Fruit fly (Drosophila melanogaster) whole organism, prepupa: ENCODE data around the gene Ctl1.

ENCODE experiments used
- Blimp-1 ChIP-seq: fragments of 200-800 bp; sonication (Bioruptor generic); optimal IDR thresholded peaks from 3 replicates; lab custom pipeline; 2017; ENCODE audit warnings: missing biosample characterization, missing genetic modification characterization, mild to moderate bottlenecking, moderate library complexity, missing genetic modification reagents
- CG10631 ChIP-seq: fragments of 200-800 bp; sonication (Bioruptor generic); optimal IDR thresholded peaks from 2 replicates; lab custom pipeline; 2016; ENCODE audit warnings: missing biosample characterization, missing genetic modification characterization
- CG10669 ChIP-seq: fragments of 200-800 bp; sonication (Bioruptor generic); optimal IDR thresholded peaks from 3 replicates; lab custom pipeline; 2018; ENCODE audit warnings: missing biosample characterization, mild to moderate bottlenecking, missing genetic modification characterization, moderate library complexity
- CG11762 ChIP-seq: fragments of 200-800 bp; sonication (Bioruptor generic); optimal IDR thresholded peaks from 3 replicates; lab custom pipeline; 2016; ENCODE audit warnings: missing biosample characterization, missing genetic modification characterization; ENCODE audit not compliant: insufficient read depth
- CG1621 ChIP-seq: fragments of 200-800 bp; sonication (Bioruptor generic); optimal IDR thresholded peaks from 3 replicates; lab custom pipeline; 2018; ENCODE audit warnings: missing biosample characterization, mild to moderate bottlenecking, missing genetic modification characterization
- CG16779 ChIP-seq: fragments of 200-800 bp; sonication (Bioruptor generic); optimal IDR thresholded peaks from 3 replicates; lab custom pipeline; 2017; ENCODE audit warnings: missing biosample characterization, mild to moderate bottlenecking, missing genetic modification characterization
- CG31627 ChIP-seq: fragments of 200-800 bp; sonication (Bioruptor generic); optimal IDR thresholded peaks from 3 replicates; lab custom pipeline; 2016; ENCODE audit warnings: missing biosample characterization, missing genetic modification characterization
- CG4318 ChIP-seq: fragments of 200-800 bp; sonication (Bioruptor generic); optimal IDR thresholded peaks from 3 replicates; lab custom pipeline; 2017; ENCODE audit warnings: missing biosample characterization, mild to moderate bottlenecking, missing genetic modification characterization
- CG6163 ChIP-seq: fragments of 200-800 bp; sonication (Bioruptor generic); IDR thresholded peaks from 3 replicates; pipeline ENCODE4 v1.3.6; 2022; ENCODE audit warnings: missing biosample characterization, missing genetic modification characterization
- CG6276 ChIP-seq: fragments of 200-800 bp; sonication (Bioruptor generic); optimal IDR thresholded peaks from 2 replicates; lab custom pipeline; 2017; ENCODE audit warnings: missing biosample characterization, mild to moderate bottlenecking, missing genetic modification characterization
- CG6792 ChIP-seq: fragments of 200-800 bp; sonication (Bioruptor generic); optimal IDR thresholded peaks from 3 replicates; lab custom pipeline; 2016; ENCODE audit warnings: missing biosample characterization, missing genetic modification characterization
- CG6808 ChIP-seq: fragments of 200-800 bp; sonication (Bioruptor generic); optimal IDR thresholded peaks from 3 replicates; lab custom pipeline; 2017; ENCODE audit warnings: missing biosample characterization, missing genetic modification characterization, mild to moderate bottlenecking, moderate library complexity, missing genetic modification reagents
- CG6854 ChIP-seq: fragments of 200-800 bp; sonication (Bioruptor generic); optimal IDR thresholded peaks from 2 replicates; lab custom pipeline; 2017; ENCODE audit warnings: missing biosample characterization, mild to moderate bottlenecking, missing genetic modification characterization
- CG8119 ChIP-seq: fragments of 200-800 bp; sonication (Bioruptor generic); IDR thresholded peaks from 3 replicates; pipeline ENCODE4 v1.3.6; 2022; ENCODE audit warnings: missing biosample characterization, missing genetic modification characterization
- CG8632 ChIP-seq: fragments of 200-800 bp; sonication (Bioruptor generic); optimal IDR thresholded peaks from 3 replicates; lab custom pipeline; 2016; ENCODE audit warnings: missing biosample characterization, missing genetic modification characterization
- CG9139 ChIP-seq: fragments of 200-800 bp; sonication (Bioruptor generic); optimal IDR thresholded peaks from 3 replicates; lab custom pipeline; 2017; ENCODE audit warnings: missing biosample characterization, mild to moderate bottlenecking, missing genetic modification characterization
- Eip78C ChIP-seq: fragments of 200-800 bp; sonication (Bioruptor generic); peaks from one replicate; lab custom pipeline; 2016; ENCODE audit warnings: missing biosample characterization, missing genetic modification characterization
- Gug ChIP-seq: fragments of 200-800 bp; sonication (Bioruptor generic); IDR thresholded peaks from 2 replicates; pipeline ENCODE4 v1.3.6; 2022; ENCODE audit warnings: missing biosample characterization, missing genetic modification characterization
- Hr38 ChIP-seq: sonication (Bioruptor generic); optimal IDR thresholded peaks from 2 replicates; lab custom pipeline; 2016; ENCODE audit warnings: missing biosample characterization, missing genetic modification characterization
- Hr39 ChIP-seq: fragments of 200-800 bp; sonication (Bioruptor generic); optimal IDR thresholded peaks from 2 replicates; lab custom pipeline; 2016; ENCODE audit warnings: missing biosample characterization, missing genetic modification characterization
- Hr4 ChIP-seq: fragments of 200-800 bp; sonication (Bioruptor generic); optimal IDR thresholded peaks from 3 replicates; lab custom pipeline; 2016; ENCODE audit warnings: missing biosample characterization, missing genetic modification characterization
- Sox102F ChIP-seq: fragments of 200-800 bp; sonication (Bioruptor generic); optimal IDR thresholded peaks from 2 replicates; lab custom pipeline; 2016; ENCODE audit warnings: missing biosample characterization, mild to moderate bottlenecking, missing genetic modification characterization
- Sox15 ChIP-seq: fragments of 200-800 bp; sonication (Bioruptor generic); optimal IDR thresholded peaks from 3 replicates; lab custom pipeline; 2016; ENCODE audit warnings: missing biosample characterization, missing genetic modification characterization
- achi ChIP-seq: fragments of 200-800 bp; sonication (Bioruptor generic); optimal IDR thresholded peaks from 3 replicates; lab custom pipeline; 2016; ENCODE audit warnings: missing biosample characterization, missing genetic modification characterization
- acj6 ChIP-seq: fragments of 200-800 bp; sonication (Bioruptor generic); optimal IDR thresholded peaks from 3 replicates; lab custom pipeline; 2016; ENCODE audit warnings: missing biosample characterization, missing genetic modification characterization
- eg ChIP-seq: fragments of 200-800 bp; sonication (Bioruptor generic); IDR thresholded peaks from 3 replicates; pipeline ENCODE4 v1.3.6; 2022; ENCODE audit warnings: missing biosample characterization, missing genetic modification characterization
- esn ChIP-seq: fragments of 200-800 bp; sonication (Bioruptor generic); optimal IDR thresholded peaks from 2 replicates; lab custom pipeline; 2016; ENCODE audit warnings: missing biosample characterization, mild to moderate bottlenecking, missing genetic modification characterization, moderate library complexity
- fd85E ChIP-seq: fragments of 200-800 bp; sonication (Bioruptor generic); optimal IDR thresholded peaks from 3 replicates; lab custom pipeline; 2016; ENCODE audit warnings: missing biosample characterization, missing genetic modification characterization
- fkh ChIP-seq: fragments of 200-800 bp; sonication (Bioruptor generic); optimal IDR thresholded peaks from 3 replicates; lab custom pipeline; 2017; ENCODE audit warnings: missing biosample characterization, mild to moderate bottlenecking, missing genetic modification characterization, moderate library complexity
- lz ChIP-seq: fragments of 200-800 bp; sonication (Bioruptor generic); optimal IDR thresholded peaks from 3 replicates; lab custom pipeline; 2016; ENCODE audit warnings: missing biosample characterization, missing genetic modification characterization
- net ChIP-seq: fragments of 200-800 bp; sonication (Bioruptor generic); optimal IDR thresholded peaks from 3 replicates; lab custom pipeline; 2016; ENCODE audit warnings: missing biosample characterization, missing genetic modification characterization
- pdm3 ChIP-seq: fragments of 200-800 bp; sonication (Bioruptor generic); optimal IDR thresholded peaks from 3 replicates; lab custom pipeline; 2016; ENCODE audit warnings: missing biosample characterization, missing genetic modification characterization
- salr ChIP-seq, 2 experiments: fragments of 200-800 bp; sonication (Bioruptor generic); optimal IDR thresholded peaks; 3 replicates each; lab custom pipeline; 2016 to 2018; ENCODE audit warnings: missing biosample characterization in 2 of 2, missing genetic modification characterization in 2 of 2, mild to moderate bottlenecking in 1 of 2
- ss ChIP-seq, 2 experiments: fragments of 200-800 bp; sonication (Bioruptor generic); optimal IDR thresholded peaks; 2 replicates in 1 of 2; 3 replicates in 1 of 2; lab custom pipeline; 2017 to 2018; ENCODE audit warnings: mild to moderate bottlenecking in 2 of 2, missing biosample characterization in 2 of 2, missing genetic modification characterization in 2 of 2, moderate library complexity in 1 of 2
- svp ChIP-seq: fragments of 200-800 bp; sonication (Bioruptor generic); peaks from one replicate; lab custom pipeline; 2016; ENCODE audit warnings: missing biosample characterization, missing genetic modification characterization

Gene Ctl1

DNA sequence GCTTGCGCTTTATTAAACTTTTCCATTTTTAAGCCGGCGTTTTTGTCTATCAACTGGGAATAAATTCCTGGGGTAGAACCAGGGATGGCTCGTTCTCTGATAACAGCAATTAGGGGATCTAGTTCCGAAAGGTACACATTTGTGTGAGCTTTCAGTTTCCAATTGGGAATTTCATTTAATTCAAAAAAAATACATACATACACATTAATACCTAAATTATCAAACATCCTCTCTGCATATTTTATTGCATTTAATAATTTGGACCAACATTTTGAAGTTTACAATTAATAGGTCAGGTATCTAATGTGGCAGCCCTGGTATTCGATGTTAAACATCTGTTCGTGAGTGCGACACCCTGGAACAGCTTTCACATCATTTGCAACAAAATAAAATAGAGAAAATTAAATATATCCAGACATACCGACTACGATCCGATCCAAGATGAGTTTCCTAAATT lies 18.6 kb upstream of the Ctl1 start, which contains the start of the genes CG15011 and CG1309 (continued):
- TF ChIP-seq CG31627 (GFP tag; lab: Kevin White, UChicago) (peak; percentile 89), CG6854 (GFP tag; lab: Kevin White, UChicago) (peak; percentile 1), net (peak; percentile 60), Blimp-1 (GFP tag; lab: Kevin White, UChicago) (peak; percentile 32), CG6792 (GFP tag; lab: Kevin White, UChicago) (peak; percentile 72), fd85E (GFP tag; lab: Kevin White, UChicago) (no peak), CG16779 (tag; lab: Kevin White, UChicago) (no peak), Sox102F (no peak), Sox15 (GFP tag; lab: Kevin White, UChicago) (peak; percentile 70), CG8119 (GFP tag; lab: Robert Waterston, UW) (peak; percentile 33; the same call in 1 of the 3 replicates), CG11762 (peak; percentile 55), Hr38 (GFP tag; lab: Kevin White, UChicago) (peak; percentile 24), Gug (peak; percentile 58; the same call in 1 of the 2 replicates), CG6163 (GFP tag; lab: Robert Waterston, UW) (peak; percentile 34; the same call in 1 of the 3 replicates), CG10631 (GFP tag; lab: Kevin White, UChicago) (peak; percentile 87)
- TF ChIP-seq, all 60 proteins: peak for 49

dm6 chr3L:4261177-4261576 lies 16.6 kb upstream of the Ctl1 start:
- TF ChIP-seq CG1621 (tag; lab: Kevin White, UChicago) = no peak
- TF ChIP-seq CG9139 = no peak

dm6 chr3L:4262384-4262783 lies 15.4 kb upstream of the Ctl1 start, which contains the start of the genes CG11586 and VhaM9.7-a:
Gene CG11586 (minus strand): TSS chr3L:4262470.
Gene VhaM9.7-a (plus strand): TSS chr3L:4262705.
- TF ChIP-seq CG31627 (GFP tag; lab: Kevin White, UChicago) (peak; percentile 12), ss (GFP tag; optimal IDR thresholded peaks at IDR 0.05; lab: Kevin White, UChicago) (no peak), Eip78C (GFP tag; lab: Kevin White, UChicago) (peak; percentile 81), achi (GFP tag; lab: Kevin White, UChicago) (peak; percentile 20), acj6 (GFP tag; lab: Kevin White, UChicago) (peak; percentile 27), Hr39 (GFP tag; lab: Kevin White, UChicago) (peak; percentile 5), fkh (GFP tag; lab: Kevin White, UChicago) (peak; percentile 58), Hr4 (peak; percentile 10), pdm3 (GFP tag; lab: Kevin White, UChicago) (peak; percentile 14), svp (GFP tag; lab: Kevin White, UChicago) (no peak), lz (GFP tag; lab: Kevin White, UChicago) (peak; percentile 9), esn (peak; percentile 48), salr (GFP tag; optimal IDR thresholded peaks at IDR 0.05; lab: Kevin White, UChicago) (no peak)

DNA sequence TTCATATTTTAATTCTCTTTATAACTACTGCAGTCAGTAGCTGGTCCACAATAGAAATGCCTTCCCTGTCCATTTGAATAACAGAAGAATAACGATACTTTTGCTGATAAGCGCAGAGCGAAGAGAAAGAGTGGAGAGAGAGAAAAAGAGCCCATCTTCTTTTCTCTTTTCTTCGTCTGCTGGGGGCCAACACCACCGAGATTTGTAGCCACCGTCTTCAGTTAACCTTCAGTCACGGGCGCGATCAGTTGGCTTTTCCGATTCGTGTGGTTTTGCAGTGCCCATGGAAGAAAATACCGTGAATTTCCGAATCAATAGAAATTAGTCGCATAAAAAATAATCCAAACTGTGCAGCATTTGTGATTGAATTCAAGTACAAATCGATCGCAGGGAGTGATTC lies 14.3 kb upstream of the Ctl1 start, which contains the start of gene CG1273:
Gene CG1273 (plus strand): TSS at position 218 of the 400 bp plus-strand sequence.
- TF ChIP-seq CG8632 = no peak
- TF ChIP-seq CG6276 (GFP tag; lab: Kevin White, UChicago) = no peak
- no peak for TF ChIP-seq Hr38 (GFP tag; lab: Kevin White, UChicago)
- TF ChIP-seq ss (GFP tag; optimal IDR thresholded peaks at IDR 0.05; lab: Kevin White, UChicago) = no peak
- TF ChIP-seq CG4318 (GFP tag; lab: Kevin White, UChicago) = no peak
- peak; percentile 10 for TF ChIP-seq esn
- no peak for TF ChIP-seq CG10669
- no peak for TF ChIP-seq CG6808 (GFP tag; lab: Kevin White, UChicago)
- TF ChIP-seq eg (GFP tag; lab: Robert Waterston, UW) = no peak
